Worm (Caenorhabditis elegans): ENCODE results near the gene C01G10.15.

Gene C01G10.15

ce11 chrV:15071015-15071810, 15.9 kb downstream of the C01G10.15 start, which contains the start of gene unc-76 (continued):
- TF ChIP-seq hsf-1 (GFP tag; IDR thresholded peaks at IDR 0.05) = no peak; the same call in 1 of the 2 replicates
- TF ChIP-seq ztf-6 (GFP tag; IDR thresholded peaks at IDR 0.05) = no peak
- no peak for TF ChIP-seq B0035.1 (tag; optimal IDR thresholded peaks at IDR 0.05)
- no peak for TF ChIP-seq attf-3 (GFP tag; conservative IDR thresholded peaks at IDR 0.05)
- TF ChIP-seq rec-8 (tag; optimal IDR thresholded peaks at IDR 0.05) = no peak
- no peak for TF ChIP-seq tlf-1 (GFP tag; optimal IDR thresholded peaks at IDR 0.05)
- TF ChIP-seq snpc-3.4 (tag; optimal IDR thresholded peaks at IDR 0.05) = no peak
- no peak for TF ChIP-seq hrde-1 (tag; optimal IDR thresholded peaks at IDR 0.05; ENCODE audit: borderline replicate concordance)
- no peak for TF ChIP-seq B0261.1 (tag; optimal IDR thresholded peaks at IDR 0.05)
- TF ChIP-seq tbx-9 (tag; optimal IDR thresholded peaks at IDR 0.05; ENCODE audit: borderline replicate concordance) = no peak
- no peak for TF ChIP-seq ztf-25 (GFP tag; IDR thresholded peaks at IDR 0.05)
- TF ChIP-seq gei-17 (GFP tag; optimal IDR thresholded peaks at IDR 0.05) = no peak
- TF ChIP-seq sdz-38 (tag; optimal IDR thresholded peaks at IDR 0.05) = no peak
- TF ChIP-seq mxl-1 (tag; optimal IDR thresholded peaks at IDR 0.05) = no peak
- no peak for TF ChIP-seq dpl-1 (GFP tag; optimal IDR thresholded peaks at IDR 0.05)
- TF ChIP-seq sptf-2 (GFP tag; optimal IDR thresholded peaks at IDR 0.05) = no peak
- peak; percentile 76 for TF ChIP-seq lin-40 (tag; optimal IDR thresholded peaks at IDR 0.05)
- TF ChIP-seq zim-3 (tag; optimal IDR thresholded peaks at IDR 0.05) = no peak
- no peak for TF ChIP-seq madf-6 (GFP tag; IDR thresholded peaks at IDR 0.05)
- TF ChIP-seq cebp-2 (GFP tag; IDR thresholded peaks at IDR 0.05) = no peak

ce11 chrV:15069435-15069985, 17.6 kb downstream of the C01G10.15 start:
- TF ChIP-seq ceh-58 (GFP tag; IDR thresholded peaks at IDR 0.05) (no peak), T26A5.8 (tag; optimal IDR thresholded peaks at IDR 0.05) (no peak), lsl-1 (GFP tag; optimal IDR thresholded peaks at IDR 0.05) (peak; percentile 62), Y56A3A.18 (GFP tag; IDR thresholded peaks at IDR 0.05) (no peak), D2030.7 (GFP tag; IDR thresholded peaks at IDR 0.05) (peak; percentile 42; the same call in 1 of the 2 replicates)

- no peak for TF ChIP-seq rpc-1 (optimal IDR thresholded peaks at IDR 0.05)
- no peak for TF ChIP-seq rpc-1 (tag; optimal IDR thresholded peaks at IDR 0.05)
- TF ChIP-seq ekl-4 (GFP tag; IDR thresholded peaks at IDR 0.05) = no peak
- TF ChIP-seq ccch-3 (GFP tag; optimal IDR thresholded peaks at IDR 0.05) = no peak
- no peak for TF ChIP-seq unc-130 (GFP tag; optimal IDR thresholded peaks at IDR 0.05)
- TF ChIP-seq F22D6.2 (tag; optimal IDR thresholded peaks at IDR 0.05) = no peak
Observed at ce11 chrV:15068378-15068777, 18.7 kb downstream of the C01G10.15 start, which contains the start of gene dnj-3. dnj-3 (plus strand) TSS chrV:15068678.

ce11 chrV:15067165-15067564, 19.9 kb downstream of the C01G10.15 start, which contains the start of gene C25D7.10:
C25D7.10 (plus strand) TSS chrV:15067465.
- TF ChIP-seq madf-6 (GFP tag; IDR thresholded peaks at IDR 0.05) (0 out of 2 replicates have a peak, but pooled peaks have one; percentile 23), let-526 (GFP tag; IDR thresholded peaks at IDR 0.05) (no peak), ztf-3 (GFP tag; optimal IDR thresholded peaks at IDR 0.05) (no peak), cebp-2 (GFP tag; IDR thresholded peaks at IDR 0.05) (0 out of 2 replicates have a peak, but pooled peaks have one; percentile 65)

All from whole organism, young adult.